Fruit fly (Drosophila melanogaster) whole organism, prepupa: ENCODE data around the gene CG18265.

Source experiments
- CG11762 ChIP-seq: fragments of 200-800 bp; sonication (Bioruptor generic); optimal IDR thresholded peaks from 3 replicates; lab custom pipeline; 2016; ENCODE audit warnings: missing biosample characterization, missing genetic modification characterization; ENCODE audit not compliant: insufficient read depth
- CG15336 ChIP-seq: fragments of 200-800 bp; sonication (Bioruptor generic); IDR thresholded peaks from 2 replicates; pipeline ENCODE4 v1.3.6; 2022; ENCODE audit warnings: missing biosample characterization, missing genetic modification characterization
- CG8119 ChIP-seq: fragments of 200-800 bp; sonication (Bioruptor generic); IDR thresholded peaks from 3 replicates; pipeline ENCODE4 v1.3.6; 2022; ENCODE audit warnings: missing biosample characterization, missing genetic modification characterization
- CG8319 ChIP-seq: fragments of 200-800 bp; sonication (Bioruptor generic); optimal IDR thresholded peaks from 3 replicates; lab custom pipeline; 2016; ENCODE audit warnings: missing biosample characterization, missing genetic modification characterization
- Hr4 ChIP-seq: fragments of 200-800 bp; sonication (Bioruptor generic); optimal IDR thresholded peaks from 3 replicates; lab custom pipeline; 2016; ENCODE audit warnings: missing biosample characterization, missing genetic modification characterization
- Lpt ChIP-seq: fragments of 200-800 bp; sonication (Bioruptor generic); optimal IDR thresholded peaks from 3 replicates; lab custom pipeline; 2016; ENCODE audit warnings: missing biosample characterization, missing genetic modification characterization
- OdsH ChIP-seq: fragments of 200-800 bp; sonication (Bioruptor generic); optimal IDR thresholded peaks from 3 replicates; lab custom pipeline; 2016; ENCODE audit warnings: missing biosample characterization, missing genetic modification characterization
- Smox ChIP-seq: fragments of 200-800 bp; sonication (Bioruptor generic); optimal IDR thresholded peaks from 3 replicates; lab custom pipeline; 2016; ENCODE audit warnings: missing biosample characterization, missing genetic modification characterization
- Sox102F ChIP-seq: fragments of 200-800 bp; sonication (Bioruptor generic); optimal IDR thresholded peaks from 2 replicates; lab custom pipeline; 2016; ENCODE audit warnings: missing biosample characterization, mild to moderate bottlenecking, missing genetic modification characterization
- acj6 ChIP-seq: fragments of 200-800 bp; sonication (Bioruptor generic); optimal IDR thresholded peaks from 3 replicates; lab custom pipeline; 2016; ENCODE audit warnings: missing biosample characterization, missing genetic modification characterization
- lz ChIP-seq: fragments of 200-800 bp; sonication (Bioruptor generic); optimal IDR thresholded peaks from 3 replicates; lab custom pipeline; 2016; ENCODE audit warnings: missing biosample characterization, missing genetic modification characterization
- salr ChIP-seq, 2 experiments: fragments of 200-800 bp; sonication (Bioruptor generic); optimal IDR thresholded peaks; 3 replicates each; lab custom pipeline; 2016 to 2018; ENCODE audit warnings: missing biosample characterization in 2 of 2, missing genetic modification characterization in 2 of 2, mild to moderate bottlenecking in 1 of 2
- spab ChIP-seq: fragments of 200-800 bp; sonication (Bioruptor generic); optimal IDR thresholded peaks from 2 replicates; lab custom pipeline; 2017; ENCODE audit warnings: missing biosample characterization, mild to moderate bottlenecking, missing genetic modification characterization, missing genetic modification reagents
- vri ChIP-seq: fragments of 200-800 bp; sonication (Bioruptor generic); optimal IDR thresholded peaks from 3 replicates; lab custom pipeline; 2016; ENCODE audit warnings: missing biosample characterization, mild to moderate bottlenecking, missing genetic modification characterization

DNA sequence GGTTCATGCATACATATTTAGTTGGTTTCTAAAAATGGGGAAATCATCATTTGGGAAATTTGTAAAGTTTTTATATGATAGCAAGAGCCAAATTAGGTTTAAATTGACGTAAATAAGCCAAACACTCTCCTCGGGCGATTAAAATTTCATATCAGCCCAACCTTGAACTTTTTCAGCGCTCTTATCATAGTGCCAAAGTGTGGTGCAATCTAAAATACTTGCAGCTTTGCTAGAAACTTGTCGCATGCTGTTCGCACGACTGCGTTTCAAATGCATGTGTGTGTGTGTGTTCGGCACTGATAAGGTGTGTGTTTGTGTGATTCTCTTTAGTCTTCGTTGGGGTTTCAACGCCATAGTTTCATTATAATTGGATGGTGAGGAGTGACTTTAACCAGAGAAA, 67.6 kb downstream of the CG18265 start:
- TF ChIP-seq lz (GFP tag; lab: Kevin White, UChicago) = peak; percentile 16
- TF ChIP-seq CG15336 (GFP tag; lab: Robert Waterston, UW) = no peak
- TF ChIP-seq Smox (GFP tag; lab: Kevin White, UChicago) = peak; percentile 22
- no peak for TF ChIP-seq Lpt (GFP tag; lab: Kevin White, UChicago)
- TF ChIP-seq Sox102F (GFP tag; lab: Kevin White, UChicago) = no peak
- no peak for TF ChIP-seq CG8319 (GFP tag; lab: Kevin White, UChicago)
- no peak for TF ChIP-seq salr (GFP tag; optimal IDR thresholded peaks at IDR 0.05; lab: Kevin White, UChicago)
- TF ChIP-seq CG8119 (GFP tag; lab: Robert Waterston, UW) = 0 out of 3 replicates have a peak, but pooled peaks have one; percentile 23
- peak; percentile 3 for TF ChIP-seq CG11762 (GFP tag; lab: Kevin White, UChicago)
- no peak for TF ChIP-seq OdsH
- TF ChIP-seq spab (GFP tag; lab: Kevin White, UChicago) = no peak
- peak; percentile 27 for TF ChIP-seq Hr4 (GFP tag; lab: Kevin White, UChicago)
- TF ChIP-seq vri (GFP tag; lab: Kevin White, UChicago) = peak; percentile 31
- peak; percentile 3 for TF ChIP-seq acj6 (GFP tag; lab: Kevin White, UChicago)
